Worm (Caenorhabditis elegans) whole organism, young adult: ENCODE data around the gene smk-1.

Experiments used
- C17E4.6 ChIP-seq: fragments of 200-800 bp; sonication (Bioruptor generic); IDR thresholded peaks from 2 replicates; pipeline ENCODE4 v1.3.6; 2022; ENCODE audit warnings: missing genetic modification reagents, missing genetic modification characterization, missing compliant biosample characterization
- F37B4.10 ChIP-seq: fragments of 200-800 bp; sonication (Bioruptor generic); IDR thresholded peaks from 2 replicates; pipeline ENCODE4 v1.3.6; 2022; ENCODE audit warnings: missing genetic modification characterization, missing compliant biosample characterization
- F52B5.7 ChIP-seq: sonication (generic microtip); optimal IDR thresholded peaks from 2 replicates; lab custom pipeline; 2016; ENCODE audit warnings: mild to moderate bottlenecking, missing genetic modification characterization, missing compliant biosample characterization
- F57C9.4 ChIP-seq: sonication (generic microtip); optimal IDR thresholded peaks from 2 replicates; lab custom pipeline; 2017; ENCODE audit warnings: mild to moderate bottlenecking, missing genetic modification characterization, missing compliant biosample characterization
- K12H6.12 ChIP-seq: fragments of 200-800 bp; sonication (Bioruptor generic); optimal IDR thresholded peaks from 2 replicates; lab custom pipeline; 2018; ENCODE audit warnings: mild to moderate bottlenecking, missing genetic modification characterization, missing compliant biosample characterization
- ZK185.1 ChIP-seq: sonication (generic microtip); optimal IDR thresholded peaks from 2 replicates; lab custom pipeline; 2016; ENCODE audit warnings: mild to moderate bottlenecking, missing genetic modification characterization, missing compliant biosample characterization; ENCODE audit not compliant: poor library complexity, severe bottlenecking
- aptf-3 ChIP-seq: fragments of 200-800 bp; sonication (Bioruptor generic); IDR thresholded peaks from 2 replicates; pipeline ENCODE4 v1.3.6; 2022; ENCODE audit warnings: missing genetic modification characterization, missing compliant biosample characterization
- cebp-1 ChIP-seq, 2 experiments: fragments of 200-800 bp in 1 of 2; sonication (Bioruptor generic) in 1 of 2; sonication (generic microtip) in 1 of 2; IDR thresholded peaks in 1 of 2; optimal IDR thresholded peaks in 1 of 2; 2 replicates each; pipeline versions ENCODE4 v1.3.6 to Lab custom; 2017 to 2022; ENCODE audit warnings: missing compliant biosample characterization in 2 of 2, missing genetic modification characterization in 2 of 2, mild to moderate bottlenecking in 1 of 2, missing genetic modification reagents in 1 of 2, moderate library complexity in 1 of 2
- ceh-100 ChIP-seq: fragments of 200-800 bp; sonication (Bioruptor generic); IDR thresholded peaks from 2 replicates; pipeline ENCODE4 v1.3.6; 2022; ENCODE audit warnings: missing genetic modification reagents, missing genetic modification characterization, missing compliant biosample characterization
- ceh-40 ChIP-seq: fragments of 200-800 bp; sonication (Bioruptor generic); IDR thresholded peaks from 2 replicates; pipeline ENCODE4 v1.3.6; 2022; ENCODE audit warnings: missing genetic modification characterization, missing compliant biosample characterization
- ceh-91 ChIP-seq: fragments of 200-800 bp; sonication (Bioruptor generic); IDR thresholded peaks from 2 replicates; pipeline ENCODE4 v1.3.6; 2022; ENCODE audit warnings: missing genetic modification reagents, missing genetic modification characterization, missing compliant biosample characterization
- chd-7 ChIP-seq: sonication (generic microtip); optimal IDR thresholded peaks from 2 replicates; lab custom pipeline; 2016; ENCODE audit warnings: mild to moderate bottlenecking, missing genetic modification characterization, moderate library complexity, missing compliant biosample characterization
- hrde-1 ChIP-seq: sonication (generic microtip); optimal IDR thresholded peaks from 2 replicates; lab custom pipeline; 2016; ENCODE audit warnings: missing genetic modification characterization, mild to moderate bottlenecking, missing compliant biosample characterization, moderate library complexity, missing genotype, missing genetic modification reagents, borderline replicate concordance
- let-607 ChIP-seq, 2 experiments: fragments of 200-800 bp in 1 of 2; sonication (Bioruptor generic) in 1 of 2; sonication (generic microtip) in 1 of 2; optimal IDR thresholded peaks; 2 replicates each; lab custom pipeline; 2016 to 2018; ENCODE audit warnings: mild to moderate bottlenecking in 2 of 2, missing compliant biosample characterization in 2 of 2, missing genetic modification characterization in 2 of 2, moderate library complexity in 2 of 2, missing genotype in 1 of 2
- lin-26 ChIP-seq: fragments of 200-800 bp; sonication (Bioruptor generic); IDR thresholded peaks from 2 replicates; pipeline ENCODE4 v1.3.6; 2022; ENCODE audit warnings: missing genetic modification reagents, missing genetic modification characterization, missing compliant biosample characterization
- lsl-1 ChIP-seq: fragments of 200-800 bp; sonication (Bioruptor generic); optimal IDR thresholded peaks from 2 replicates; lab custom pipeline; 2018; ENCODE audit warnings: mild to moderate bottlenecking, missing genetic modification characterization, moderate library complexity, missing compliant biosample characterization
- madf-3 ChIP-seq: fragments of 200-800 bp; sonication (Bioruptor generic); IDR thresholded peaks from 2 replicates; pipeline ENCODE4 v1.3.6; 2022; ENCODE audit warnings: missing genetic modification reagents, missing genetic modification characterization, missing compliant biosample characterization
- mcd-1 ChIP-seq: fragments of 200-800 bp; sonication (Bioruptor generic); IDR thresholded peaks from 2 replicates; pipeline ENCODE4 v1.3.6; 2022; ENCODE audit warnings: missing genetic modification reagents, missing genetic modification characterization, missing compliant biosample characterization
- mes-4 ChIP-seq: sonication (generic microtip); optimal IDR thresholded peaks from 2 replicates; lab custom pipeline; 2016; ENCODE audit warnings: missing genotype, missing genetic modification characterization, missing compliant biosample characterization
- nhr-80 ChIP-seq: sonication (generic microtip); optimal IDR thresholded peaks from 2 replicates; lab custom pipeline; 2016; ENCODE audit warnings: missing genetic modification characterization, missing compliant biosample characterization
- nhr-90 ChIP-seq: sonication (generic microtip); optimal IDR thresholded peaks from 2 replicates; lab custom pipeline; 2016; ENCODE audit warnings: missing genotype, mild to moderate bottlenecking, missing genetic modification characterization, missing compliant biosample characterization
- pbrm-1 ChIP-seq: fragments of 200-800 bp; sonication (Bioruptor generic); IDR thresholded peaks from 2 replicates; pipeline ENCODE4 v1.3.6; 2022; ENCODE audit warnings: missing genetic modification reagents, missing genetic modification characterization, missing compliant biosample characterization
- snpc-4 ChIP-seq, 5 experiments: fragments of 150-350 bp in 1 of 5; sonication (generic microtip) in 4 of 5; optimal IDR thresholded peaks; 2 replicates each; lab custom pipeline; 2014 to 2018; ENCODE audit warnings: missing genetic modification characterization in 5 of 5, missing biosample characterization in 3 of 5, antibody characterized with exemption in 2 of 5, mild to moderate bottlenecking in 2 of 5, missing compliant biosample characterization in 2 of 5, missing genotype in 2 of 5, moderate library complexity in 2 of 5, missing genetic modification reagents in 1 of 5
- unc-62 ChIP-seq: fragments of 150-350 bp; optimal IDR thresholded peaks from 2 replicates; lab custom pipeline; 2014; ENCODE audit warnings: missing biosample characterization, missing genetic modification reagents, missing genetic modification characterization
- zfh-2 ChIP-seq: fragments of 200-800 bp; sonication (Bioruptor generic); conservative IDR thresholded peaks from 2 replicates; pipeline ENCODE4 v1.3.6; 2022; ENCODE audit warnings: missing genetic modification reagents, missing genetic modification characterization, missing compliant biosample characterization
- ztf-22 ChIP-seq: fragments of 200-800 bp; sonication (Bioruptor generic); optimal IDR thresholded peaks from 2 replicates; lab custom pipeline; 2018; ENCODE audit warnings: mild to moderate bottlenecking, missing genetic modification characterization, moderate library complexity, missing compliant biosample characterization
- ztf-26 ChIP-seq: sonication (generic microtip); optimal IDR thresholded peaks from 2 replicates; lab custom pipeline; 2017; ENCODE audit warnings: missing genetic modification characterization, missing compliant biosample characterization
- ztf-28 ChIP-seq: fragments of 200-800 bp; sonication (Bioruptor generic); IDR thresholded peaks from 2 replicates; pipeline ENCODE4 v1.3.6; 2022; ENCODE audit warnings: missing genetic modification reagents, missing genetic modification characterization, missing compliant biosample characterization
- ztf-6 ChIP-seq: fragments of 200-800 bp; sonication (Bioruptor generic); IDR thresholded peaks from 2 replicates; pipeline ENCODE4 v1.3.6; 2022; ENCODE audit warnings: missing genetic modification reagents, missing genetic modification characterization, missing compliant biosample characterization

Gene smk-1

ce11 chrV:8651007-8651711 is 43.6 kb downstream of the smk-1 start (continued):
- TF ChIP-seq mcd-1, result no peak

DNA sequence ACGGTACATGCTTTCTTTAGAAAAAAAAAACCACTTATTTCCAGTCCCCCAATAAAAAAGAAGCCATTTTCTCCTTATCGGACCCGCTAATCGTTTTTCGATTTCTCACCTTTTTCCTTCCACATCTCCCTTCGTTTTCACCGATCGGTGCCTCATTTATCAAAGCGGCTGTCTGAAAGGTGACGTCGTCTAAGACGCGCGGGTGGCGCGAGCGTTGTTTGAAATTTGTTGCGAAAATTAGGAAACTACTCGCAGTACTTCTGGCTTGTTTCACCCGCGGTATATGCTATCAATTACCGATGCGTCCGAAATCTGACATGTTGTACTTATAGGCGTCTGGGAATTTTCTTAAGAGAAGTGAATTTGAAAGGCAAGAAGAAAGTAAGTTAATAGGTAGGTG is 44.6 kb downstream of the smk-1 start:
- TF ChIP-seq F52B5.7 (tag; lab: Kevin White, UChicago) (no peak), madf-3 (GFP tag; lab: Robert Waterston, UW) (no peak), ztf-28 (GFP tag; lab: Robert Waterston, UW) (no peak), let-607 (tag; optimal IDR thresholded peaks at IDR 0.05; lab: Kevin White, UChicago) (no peak), lin-26 (no peak), K12H6.12 (tag; lab: Kevin White, UChicago) (no peak), mes-4 (tag; lab: Kevin White, UChicago) (no peak), hrde-1 (tag; lab: Kevin White, UChicago) (no peak), F37B4.10 (GFP tag; lab: Robert Waterston, UW) (no peak), C17E4.6 (GFP tag; lab: Robert Waterston, UW) (no peak), F57C9.4 (tag; lab: Kevin White, UChicago) (no peak), nhr-90 (no peak), lsl-1 (GFP tag; lab: Kevin White, UChicago) (no peak), pbrm-1 (GFP tag; lab: Robert Waterston, UW) (no peak), snpc-4 (GFP tag; optimal IDR thresholded peaks at IDR 0.05; lab: Kevin White, UChicago) (no peak), snpc-4 (tag; optimal IDR thresholded peaks at IDR 0.05; lab: Kevin White, UChicago) (no peak), ceh-40 (GFP tag; lab: Robert Waterston, UW) (no peak), ZK185.1 (tag; lab: Kevin White, UChicago) (no peak), ztf-22 (GFP tag; lab: Kevin White, UChicago) (no peak)

DNA sequence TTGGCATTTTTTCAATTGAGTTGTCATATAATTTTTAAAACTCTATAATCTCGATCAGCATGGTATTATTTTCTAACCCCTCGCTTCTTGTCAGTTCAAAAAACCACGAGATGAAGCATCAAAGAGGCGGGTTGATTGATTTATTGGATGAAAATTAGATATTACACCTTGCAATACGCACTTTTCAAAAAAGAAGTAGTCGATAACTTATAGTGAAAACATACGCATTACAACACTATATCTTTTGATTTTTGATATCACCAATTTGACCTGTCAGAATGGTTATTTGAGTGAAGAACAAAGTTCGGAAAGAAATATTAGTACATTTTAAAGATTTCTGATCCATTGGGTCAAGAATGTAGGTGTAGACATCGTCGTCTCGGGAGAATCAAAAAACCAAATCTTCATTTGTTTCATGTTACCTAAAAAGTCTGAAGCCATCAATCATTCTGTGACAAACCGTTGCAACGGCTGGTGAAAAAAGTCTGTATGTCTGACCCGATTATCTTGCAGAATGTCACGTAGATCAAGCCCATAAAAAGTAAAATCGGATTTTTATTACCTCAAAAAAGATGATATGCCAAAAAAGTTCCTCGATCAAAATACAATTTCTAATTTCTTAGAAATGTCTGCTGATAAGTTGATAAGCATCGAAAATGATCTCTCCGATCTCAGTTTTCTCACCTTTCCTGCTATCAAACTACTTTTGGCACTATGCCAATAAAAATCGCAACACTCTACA is 45.7 kb downstream of the smk-1 start:
- peak; percentile 1 for TF ChIP-seq ztf-26 (tag; lab: Kevin White, UChicago)
- peak; percentile 42 for TF ChIP-seq nhr-80 (tag; lab: Kevin White, UChicago)
- no peak for TF ChIP-seq chd-7 (tag; lab: Kevin White, UChicago)

DNA sequence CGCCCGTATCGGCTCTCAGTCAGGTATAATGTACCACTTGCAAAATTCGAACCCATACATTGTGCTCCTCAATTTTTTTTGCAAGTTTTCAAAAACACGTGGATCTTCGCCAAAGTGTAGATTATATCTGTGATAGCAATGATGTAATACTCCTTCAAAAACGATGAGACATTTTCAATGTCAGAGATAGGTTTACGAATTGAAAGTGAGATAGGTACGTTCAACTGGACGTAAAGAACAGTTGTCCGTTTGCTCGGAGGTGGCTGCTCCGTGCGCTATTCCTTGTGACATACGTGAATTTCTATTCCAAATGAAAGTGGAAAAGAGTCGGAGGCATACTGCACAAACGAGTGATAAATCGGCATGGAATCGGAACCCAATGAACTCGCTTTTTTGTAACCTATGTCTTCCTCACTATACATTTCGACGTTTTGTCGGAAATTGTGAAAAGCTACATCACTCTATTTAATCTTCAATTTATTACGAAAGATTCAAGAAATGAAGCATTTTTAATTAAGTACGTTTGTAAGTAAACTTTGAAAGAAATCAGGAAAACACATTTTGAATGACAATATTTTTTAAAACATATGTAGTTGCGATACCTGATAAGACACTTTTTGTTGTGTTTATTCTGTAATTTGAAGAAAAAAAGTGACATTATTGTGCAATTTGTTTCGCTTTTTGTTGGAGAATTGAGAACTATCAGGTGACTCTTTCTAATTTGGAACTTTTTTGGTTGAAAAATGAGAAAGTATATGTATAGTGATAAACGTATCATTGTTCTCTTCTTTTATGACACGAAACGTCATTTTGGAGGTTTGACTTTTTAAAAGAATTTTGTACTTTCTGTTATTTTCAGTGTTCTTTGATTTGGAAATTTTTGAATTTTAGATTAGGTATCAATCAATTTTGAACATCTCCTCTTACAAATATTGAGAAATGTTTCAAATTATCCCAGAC is 47.1 kb downstream of the smk-1 start:
- TF ChIP-seq unc-62 (GFP tag; lab: Kevin White, UChicago) (peak; percentile 61), ceh-100 (GFP tag; lab: Robert Waterston, UW) (no peak), nhr-80 (tag; lab: Kevin White, UChicago) (peak; percentile 68), cebp-1 (GFP tag; IDR thresholded peaks at IDR 0.05; lab: Robert Waterston, UW) (no peak), cebp-1 (tag; optimal IDR thresholded peaks at IDR 0.05; lab: Kevin White, UChicago) (peak; percentile 32), aptf-3 (GFP tag; lab: Robert Waterston, UW) (no peak), zfh-2 (GFP tag; lab: Robert Waterston, UW) (no peak), madf-3 (GFP tag; lab: Robert Waterston, UW) (no peak), ceh-91 (GFP tag; lab: Robert Waterston, UW) (no peak), ztf-6 (GFP tag; lab: Robert Waterston, UW) (no peak)
- TF ChIP-seq, all 124 proteins: peak for 3
